Worm (Caenorhabditis elegans) whole organism, dauer: Measurements from ENCODE around the gene F40G9.15.

Source experiments
- unc-62 ChIP-seq: sonication (generic microtip); optimal IDR thresholded peaks from 2 replicates; lab custom pipeline; 2017; ENCODE audit warnings: missing biosample characterization, missing genetic modification reagents, missing genetic modification characterization

The F40G9.15 gene

DNA sequence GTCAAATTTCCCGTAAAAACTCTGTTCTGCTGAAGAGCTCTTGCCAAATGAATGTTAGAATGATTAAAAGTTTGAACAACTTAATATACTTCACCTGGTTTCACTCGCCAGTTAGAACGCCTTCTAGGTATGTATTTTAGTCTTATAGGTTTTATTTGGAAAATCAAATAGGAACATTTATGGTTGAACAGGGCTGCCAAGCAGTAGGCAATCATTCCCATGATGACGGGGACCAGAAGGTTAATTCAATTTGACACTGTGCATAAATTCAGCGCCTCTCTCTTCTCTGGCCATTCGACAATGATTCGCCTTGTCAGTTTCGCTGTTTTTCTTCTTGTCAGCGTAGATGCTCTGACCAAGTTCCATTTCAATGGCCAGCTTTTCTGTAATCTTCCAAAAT, at the start of gene F40G9.15:
TSS of gene F40G9.15 (plus strand) at position 301 of the 400 bp plus-strand sequence.
- no peak for TF ChIP-seq unc-62

DNA sequence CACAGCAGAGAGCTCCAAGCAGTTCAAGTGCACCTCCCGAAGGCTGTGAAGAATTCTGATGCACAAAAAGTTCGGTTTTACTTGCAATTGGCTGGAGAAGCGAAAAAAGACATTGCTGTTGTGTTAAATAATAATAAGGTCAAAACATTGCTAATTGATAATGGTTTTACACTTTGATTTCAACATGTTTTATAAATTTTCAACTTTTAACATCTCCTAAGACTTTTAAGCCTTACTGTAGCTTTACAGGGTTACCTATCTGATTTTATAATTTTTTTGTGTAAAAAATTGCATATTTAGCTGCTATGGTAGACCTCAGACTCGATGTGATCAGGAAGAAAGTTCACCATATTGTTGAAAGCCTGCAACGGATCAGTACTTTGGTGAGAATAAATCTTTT, 48.0 kb upstream of the F40G9.15 start, which contains the start of gene pals-25:
TSS of gene pals-25 (plus strand) at position 301 of the 400 bp plus-strand sequence.
- TF ChIP-seq unc-62 = no peak

DNA sequence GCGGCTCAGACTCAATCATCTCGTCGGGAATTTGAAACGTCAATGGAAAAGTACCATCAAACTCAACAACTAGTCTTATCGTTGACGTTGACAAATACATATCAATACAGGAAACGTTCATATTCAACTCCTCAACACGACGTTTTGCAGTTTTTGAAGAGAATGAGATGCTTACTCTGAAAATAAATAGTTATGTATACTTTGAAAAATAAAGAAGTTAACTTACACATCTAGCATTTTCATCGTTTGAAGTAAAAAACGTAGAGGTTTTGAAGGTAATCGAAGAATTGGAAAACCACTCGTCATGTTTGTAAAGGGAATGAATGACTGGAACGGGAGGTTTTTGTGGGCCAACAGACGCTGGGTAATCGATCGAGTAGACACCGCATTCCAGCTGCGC, 41.3 kb upstream of the F40G9.15 start, which contains the start of gene fbxb-81:
TSS of gene fbxb-81 (minus strand) at position 314 of the 400 bp plus-strand sequence.
- TF ChIP-seq unc-62 = no peak

DNA sequence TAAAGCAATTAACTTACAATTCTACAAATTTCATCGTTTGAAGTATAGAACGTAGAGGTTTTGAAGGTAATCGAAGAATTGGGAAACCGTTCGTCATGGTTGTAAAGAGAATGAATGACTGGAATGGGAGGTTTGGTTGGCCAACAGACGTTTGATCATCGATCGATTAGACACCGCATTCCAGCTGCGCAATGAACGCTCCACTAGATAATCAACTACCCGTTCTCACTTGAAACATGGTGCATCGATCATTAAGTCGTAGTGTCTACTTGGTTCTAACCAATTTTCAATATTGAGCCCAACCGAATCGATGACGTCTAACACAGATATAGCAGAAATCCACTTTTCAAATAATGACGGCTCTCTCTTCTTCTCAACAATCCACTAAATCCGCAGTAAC, 39.1 kb upstream of the F40G9.15 start, which contains the start of gene fbxb-82:
TSS of gene fbxb-82 (minus strand) at position 101 of the 400 bp plus-strand sequence.
- TF ChIP-seq unc-62 = no peak

DNA sequence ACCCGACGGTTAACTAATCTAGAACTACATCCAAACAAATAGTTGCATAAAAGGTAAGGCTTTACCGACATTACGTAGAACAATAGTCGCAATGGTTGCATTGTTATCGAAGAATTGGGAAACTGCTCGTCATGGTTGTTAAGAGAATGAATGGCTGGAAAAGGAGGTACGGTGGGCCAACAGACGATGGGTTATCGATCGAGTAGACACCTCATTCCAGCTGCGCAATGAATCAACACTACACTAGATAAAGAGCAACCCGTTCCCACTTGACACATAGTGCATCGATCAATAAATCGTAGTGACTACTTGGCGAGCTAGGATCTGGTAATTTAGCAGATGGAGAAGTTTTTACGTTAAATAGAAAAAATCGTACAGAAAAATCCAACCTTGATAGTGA, 37.1 kb upstream of the F40G9.15 start, which contains the start of the genes T17A3.12 and fbxb-83:
TSS of gene T17A3.12 (minus strand) at position 101 of the 400 bp plus-strand sequence.
TSS of gene fbxb-83 (minus strand) at position 134 of the 400 bp plus-strand sequence.
- TF ChIP-seq unc-62 = no peak

DNA sequence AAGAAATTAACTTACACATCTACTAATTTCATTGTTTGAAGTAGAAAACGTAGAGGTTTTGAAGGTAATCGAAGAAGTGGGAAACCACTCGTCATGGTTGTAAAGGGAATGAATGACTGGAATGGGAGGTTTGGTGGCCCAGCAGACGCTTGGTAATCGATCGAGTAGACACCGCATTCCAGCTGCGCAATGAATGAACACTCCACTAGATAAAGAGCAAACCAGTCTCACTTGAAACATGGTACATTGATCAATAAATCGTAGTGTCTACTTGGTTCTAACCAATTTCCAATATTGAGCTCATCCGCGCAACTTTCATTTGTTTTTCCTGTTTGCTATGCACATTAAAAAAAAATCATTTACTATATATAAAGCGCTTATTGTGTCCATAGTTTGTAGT, 35.8 kb upstream of the F40G9.15 start, which contains the start of gene fbxb-84:
TSS of gene fbxb-84 (minus strand) at position 101 of the 400 bp plus-strand sequence.
- no peak for TF ChIP-seq unc-62

DNA sequence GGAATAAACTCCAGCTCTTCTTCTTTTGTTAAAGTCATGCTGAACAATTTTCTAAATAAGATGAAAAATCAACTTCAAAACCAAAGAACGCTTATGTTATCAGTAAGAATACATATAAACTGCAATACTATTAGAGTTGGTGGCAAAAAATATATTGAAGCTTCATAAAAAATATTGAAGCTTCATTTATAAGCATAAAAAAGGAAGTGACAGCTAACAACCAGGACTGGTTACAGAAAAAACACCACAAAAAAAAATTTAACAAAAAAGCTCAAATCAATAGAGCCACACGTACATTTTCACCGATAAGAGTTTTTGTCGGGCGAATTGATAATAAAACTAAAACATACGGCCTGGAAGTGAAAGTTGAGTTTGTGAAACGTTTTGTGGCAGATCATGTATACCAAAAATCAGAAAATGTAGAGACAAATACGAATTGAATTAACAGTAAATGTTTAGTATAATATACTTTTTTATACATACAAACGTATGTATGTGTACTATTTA, 34.6 kb upstream of the F40G9.15 start, which contains the start of gene sqst-5:
TSS of gene sqst-5 (minus strand) at position 51 of the 507 bp plus-strand sequence.
- TF ChIP-seq unc-62 = no peak

DNA sequence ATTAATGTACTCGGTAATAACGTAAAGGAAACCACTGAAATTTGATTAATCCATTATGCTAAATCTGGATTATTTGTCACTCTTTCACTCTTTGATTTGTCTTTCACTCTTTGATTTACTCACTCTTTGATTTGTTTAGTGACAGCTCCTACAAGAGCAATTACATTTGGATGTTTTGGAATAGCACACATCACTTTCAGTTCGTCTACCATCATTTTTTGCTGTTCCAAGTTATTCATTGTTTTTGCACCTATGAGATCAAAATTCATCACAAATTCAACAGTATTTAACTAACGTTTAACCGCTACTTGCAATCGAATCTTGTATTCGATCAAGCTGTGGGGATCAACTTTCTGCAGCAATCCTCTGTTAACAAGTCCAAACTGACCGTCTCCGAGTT, 33.0 kb upstream of the F40G9.15 start:
- TF ChIP-seq unc-62 = no peak

DNA sequence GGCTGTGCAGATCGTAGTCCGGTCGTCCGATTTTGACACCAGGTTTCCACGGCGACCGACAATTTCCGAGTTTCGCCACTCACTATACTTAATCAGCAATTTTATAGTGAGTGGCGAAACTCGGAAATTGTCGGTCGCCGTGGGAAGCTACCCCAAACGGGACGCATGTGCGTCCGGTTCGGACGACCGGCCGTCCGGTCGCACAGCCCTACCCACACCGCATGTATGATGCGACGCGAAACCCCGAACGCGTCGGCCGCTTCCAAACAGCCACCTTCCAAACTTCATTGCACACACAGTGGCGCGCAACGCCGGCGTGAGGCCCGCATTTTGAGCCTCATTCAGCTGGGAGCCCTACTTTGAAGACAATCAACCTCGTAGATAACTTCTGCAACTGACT, 31.1 kb upstream of the F40G9.15 start:
- TF ChIP-seq unc-62 = no peak

DNA sequence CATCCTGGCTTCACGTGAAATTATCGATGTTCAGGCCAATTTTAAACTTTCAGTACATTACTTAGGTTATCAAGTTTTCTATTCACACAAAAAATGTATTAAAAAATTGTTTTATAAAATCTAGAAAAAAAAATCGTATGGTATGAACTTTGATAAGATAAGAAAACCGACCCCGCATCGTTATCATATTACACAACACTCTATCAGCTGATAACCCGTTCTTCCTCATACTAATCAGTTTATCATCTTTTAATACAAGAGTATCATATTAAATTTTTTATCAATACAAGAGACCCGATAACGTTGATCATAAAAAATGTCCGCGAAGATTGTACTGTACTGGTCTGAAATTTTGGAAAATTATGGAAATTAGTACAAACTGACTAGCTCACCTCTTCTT, 28.0 kb upstream of the F40G9.15 start:
- TF ChIP-seq unc-62 = no peak

DNA sequence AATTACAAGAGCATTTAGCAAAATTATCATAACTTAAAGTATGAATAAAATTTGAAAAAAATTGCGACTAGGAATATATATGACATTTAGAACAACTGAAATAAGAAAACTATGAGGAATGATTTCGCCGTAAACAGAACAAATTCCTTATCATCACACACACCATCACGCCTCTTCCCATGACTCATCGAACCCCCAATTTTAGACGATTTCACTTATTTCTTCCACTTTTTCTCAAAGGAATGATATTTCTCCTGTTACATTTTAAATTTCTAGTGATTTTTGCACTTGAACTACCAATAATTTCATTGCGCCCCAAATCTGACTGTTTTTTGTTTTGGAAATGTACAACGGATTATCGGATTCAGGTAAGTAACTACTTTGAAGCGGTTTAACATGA, 25.5 kb upstream of the F40G9.15 start, which contains the start of the genes zig-13 and ver-1:
TSS of gene zig-13 (minus strand) at position 101 of the 400 bp plus-strand sequence.
TSS of gene ver-1 (plus strand) at position 180 of the 400 bp plus-strand sequence.
- no peak for TF ChIP-seq unc-62

DNA sequence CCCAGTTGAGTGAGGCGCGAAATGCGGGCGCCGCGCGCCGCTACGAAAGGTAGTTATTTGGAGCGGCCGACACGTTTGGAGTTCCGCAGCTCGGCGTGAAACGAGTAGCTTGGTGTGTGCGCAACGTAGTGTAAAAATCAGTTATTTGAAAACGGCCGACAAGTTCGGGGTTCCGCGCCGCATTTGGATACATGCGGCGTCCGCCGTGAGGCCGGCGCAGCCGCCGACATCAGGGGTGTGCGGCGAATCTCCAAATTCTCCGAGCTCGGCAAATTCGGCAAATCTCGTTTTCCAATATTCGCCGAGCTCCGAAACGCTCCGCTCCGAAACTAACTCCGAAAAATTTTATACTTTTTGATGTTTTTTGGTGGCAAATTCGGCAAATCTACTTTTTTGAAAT, 24.2 kb upstream of the F40G9.15 start:
- TF ChIP-seq unc-62 = no peak

DNA sequence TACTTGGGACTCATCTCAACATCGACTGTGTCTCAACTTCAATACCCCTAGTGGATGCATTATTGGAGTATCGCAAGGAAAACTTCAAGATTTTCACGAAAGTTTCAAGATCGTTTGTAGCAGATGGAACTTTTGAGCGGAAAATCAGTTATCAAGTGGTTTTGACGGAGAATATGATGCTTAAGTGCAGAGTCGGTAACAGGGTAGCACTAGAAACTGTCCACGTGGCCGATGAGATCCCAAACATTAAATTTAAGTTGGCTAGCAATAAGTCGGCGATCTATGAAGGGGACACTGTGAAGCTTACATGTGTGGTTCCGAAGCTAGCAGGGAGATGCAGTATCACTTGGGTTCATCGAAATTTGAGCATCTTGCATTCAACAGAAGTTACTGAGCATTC, 23.0 kb upstream of the F40G9.15 start:
- no peak for TF ChIP-seq unc-62

DNA sequence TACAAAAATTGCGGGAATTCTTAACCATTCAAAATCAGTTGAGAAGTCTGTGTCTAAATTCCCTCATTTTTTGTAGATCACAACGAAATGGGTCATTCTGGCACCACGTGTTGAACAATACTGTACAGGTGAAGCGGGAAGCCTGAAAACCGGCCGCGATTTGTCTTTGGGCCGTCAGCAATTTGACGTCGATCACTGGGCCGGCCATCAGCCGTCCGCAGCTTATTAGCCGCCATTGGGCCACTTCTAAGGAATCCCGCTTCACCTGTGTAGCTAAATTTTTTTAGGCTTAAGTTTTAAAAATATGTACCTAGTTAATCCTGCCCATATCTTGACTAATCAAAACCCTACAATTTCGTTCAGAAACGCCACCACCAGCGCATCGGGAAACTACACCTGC, 22.5 kb upstream of the F40G9.15 start:
- TF ChIP-seq unc-62 = no peak

DNA sequence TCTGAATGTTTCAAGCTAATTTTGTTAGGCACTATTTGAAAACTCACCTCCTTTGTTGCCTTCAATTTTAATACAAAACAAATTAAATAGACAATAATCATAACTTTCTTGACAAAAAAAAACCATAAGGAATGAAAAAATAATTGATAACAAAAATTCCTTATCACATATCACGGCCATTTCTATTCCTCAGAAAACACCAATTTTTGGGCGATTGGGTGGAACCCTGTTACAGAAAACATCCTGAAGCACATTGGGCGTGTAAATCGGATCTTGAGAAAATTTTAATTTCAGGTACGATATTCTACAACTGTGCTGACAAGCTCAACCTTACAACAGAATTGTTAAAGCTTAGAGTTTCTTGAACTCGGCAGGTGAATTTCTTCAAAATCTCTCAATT, 17.4 kb upstream of the F40G9.15 start, which contains the start of gene F40G9.8:
TSS of gene F40G9.8 (minus strand) at position 101 of the 400 bp plus-strand sequence.
- TF ChIP-seq unc-62 = no peak

DNA sequence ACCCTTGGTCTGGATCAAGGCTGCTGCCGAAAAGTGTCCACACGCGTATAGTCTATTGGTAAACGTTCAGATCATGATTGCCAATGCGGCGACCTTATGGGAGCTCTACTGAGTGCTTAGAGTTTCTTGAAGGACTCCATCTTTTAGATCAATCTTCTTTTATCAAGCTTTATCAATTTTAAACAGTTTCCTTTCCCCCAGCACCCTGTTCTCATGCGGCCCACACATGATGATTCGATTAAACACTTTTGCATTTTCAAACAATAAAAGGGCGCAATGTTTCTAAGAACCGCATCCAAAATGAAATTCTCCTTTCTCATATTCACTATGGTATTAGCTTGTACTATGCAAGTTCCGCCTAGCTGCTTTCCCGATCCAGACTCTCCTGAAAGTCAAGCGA, 16.8 kb upstream of the F40G9.15 start, which contains the start of gene F40G9.7:
TSS of gene F40G9.7 (plus strand) at position 301 of the 400 bp plus-strand sequence.
- no peak for TF ChIP-seq unc-62

DNA sequence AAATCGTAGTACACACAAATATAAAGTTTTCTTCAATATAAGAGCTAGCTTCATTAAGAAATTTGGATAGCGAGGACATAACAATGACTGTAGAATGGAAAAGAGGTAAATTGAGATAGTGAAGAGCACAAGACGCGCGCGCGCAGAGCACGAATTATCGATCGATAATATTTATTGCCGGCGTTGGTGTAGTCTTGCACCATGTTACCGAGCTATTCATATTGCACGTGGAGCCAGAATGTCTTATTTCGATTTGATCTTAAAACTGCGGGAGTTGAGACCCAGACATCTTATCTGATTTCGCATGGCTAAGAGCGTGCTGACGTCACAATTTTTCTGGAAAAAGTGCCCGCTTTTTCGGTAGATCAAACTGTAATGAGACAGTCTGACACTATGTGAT, 12.7 kb upstream of the F40G9.15 start, which contains the start of gene F40G9.18:
TSS of gene F40G9.18 (minus strand) at position 101 of the 400 bp plus-strand sequence.
- no peak for TF ChIP-seq unc-62

DNA sequence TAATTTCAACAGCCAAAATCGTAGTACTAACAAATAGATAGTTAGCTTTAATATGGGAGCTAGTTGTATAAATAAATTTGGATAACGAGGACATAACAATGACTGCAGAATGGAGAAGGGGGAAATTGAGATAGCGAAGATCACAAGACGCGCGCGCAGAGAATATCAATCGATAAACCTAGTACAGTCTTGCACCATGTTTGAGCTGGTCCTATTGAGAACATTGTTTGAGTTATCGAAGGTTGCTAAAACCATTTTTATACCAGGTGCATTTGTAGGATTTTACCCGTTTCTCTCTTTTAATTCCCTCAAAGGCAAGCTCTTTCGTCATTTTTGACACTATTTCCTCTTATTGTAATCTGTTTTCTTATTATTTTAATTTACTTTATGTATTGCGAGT, 10.6 kb upstream of the F40G9.15 start, which contains the start of the genes F40G9.9 and F40G9.12:
TSS of gene F40G9.9 (minus strand) at position 101 of the 400 bp plus-strand sequence.
TSS of gene F40G9.12 (plus strand) at position 231 of the 400 bp plus-strand sequence.
- TF ChIP-seq unc-62 = no peak
